Worm (Caenorhabditis elegans) whole organism, mixed stage, embryonic: ENCODE measurements around the gene fbxa-113.

Experiments
- M03D4.4 ChIP-seq: sonication (generic microtip); optimal IDR thresholded peaks from 2 replicates; lab custom pipeline; 2017; ENCODE audit warnings: mild to moderate bottlenecking, missing genetic modification characterization, missing compliant biosample characterization
- blmp-1 ChIP-seq: fragments of 150-350 bp; optimal IDR thresholded peaks from 2 replicates; lab custom pipeline; 2014; ENCODE audit warnings: missing biosample characterization, missing genetic modification characterization
- ceh-39 ChIP-seq: fragments of 150-350 bp; optimal IDR thresholded peaks from 2 replicates; lab custom pipeline; 2014; ENCODE audit warnings: missing biosample characterization, missing genetic modification characterization
- ceh-43 ChIP-seq: fragments of 200-800 bp; sonication (Bioruptor generic); optimal IDR thresholded peaks from 2 replicates; lab custom pipeline; 2018; ENCODE audit warnings: mild to moderate bottlenecking, missing genetic modification characterization, moderate library complexity, missing compliant biosample characterization
- ces-1 ChIP-seq: fragments of 150-350 bp; optimal IDR thresholded peaks from 2 replicates; lab custom pipeline; 2014; ENCODE audit warnings: missing biosample characterization, missing genetic modification reagents, missing genetic modification characterization
- cnd-1 ChIP-seq: fragments of 200-800 bp; sonication (Bioruptor generic); optimal IDR thresholded peaks from 2 replicates; lab custom pipeline; 2018; ENCODE audit warnings: mild to moderate bottlenecking, missing genetic modification characterization, missing compliant biosample characterization
- drap-1 ChIP-seq: fragments of 200-800 bp; sonication (Bioruptor generic); optimal IDR thresholded peaks from 3 replicates; lab custom pipeline; 2018; ENCODE audit warnings: mild to moderate bottlenecking, missing genetic modification characterization, missing compliant biosample characterization
- elt-3 ChIP-seq: fragments of 150-350 bp; optimal IDR thresholded peaks from 2 replicates; lab custom pipeline; 2014; ENCODE audit warnings: missing biosample characterization, missing genetic modification characterization
- flh-1 ChIP-seq: fragments of 200-800 bp; sonication (Bioruptor generic); optimal IDR thresholded peaks from 2 replicates; lab custom pipeline; 2018; ENCODE audit warnings: mild to moderate bottlenecking, missing genetic modification characterization, moderate library complexity, missing compliant biosample characterization
- ham-2 ChIP-seq: fragments of 200-800 bp; sonication (Bioruptor generic); optimal IDR thresholded peaks from 2 replicates; lab custom pipeline; 2018; ENCODE audit warnings: mild to moderate bottlenecking, missing genetic modification characterization, missing compliant biosample characterization
- hlh-1 ChIP-seq: fragments of 150-350 bp; optimal IDR thresholded peaks from 2 replicates; lab custom pipeline; 2014; ENCODE audit warnings: missing biosample characterization, missing genetic modification reagents, missing genetic modification characterization
- lin-13 ChIP-seq: fragments of 150-350 bp; optimal IDR thresholded peaks from 2 replicates; lab custom pipeline; 2014; ENCODE audit warnings: missing biosample characterization, missing genetic modification characterization
- lin-32 ChIP-seq: fragments of 200-800 bp; sonication (Bioruptor generic); optimal IDR thresholded peaks from 2 replicates; lab custom pipeline; 2018; ENCODE audit warnings: mild to moderate bottlenecking, missing genetic modification characterization, missing compliant biosample characterization
- lsy-2 ChIP-seq: fragments of 150-350 bp; optimal IDR thresholded peaks from 2 replicates; lab custom pipeline; 2014; ENCODE audit warnings: missing biosample characterization, missing genetic modification characterization
- mab-5 ChIP-seq: fragments of 150-350 bp; optimal IDR thresholded peaks from 2 replicates; lab custom pipeline; 2014; ENCODE audit warnings: missing biosample characterization, missing genetic modification characterization
- mep-1 ChIP-seq: fragments of 150-350 bp; optimal IDR thresholded peaks from 2 replicates; lab custom pipeline; 2017; ENCODE audit warnings: missing biosample characterization, missing genetic modification reagents, missing genetic modification characterization, inconsistent platforms
- mls-2 ChIP-seq: sonication (generic microtip); optimal IDR thresholded peaks from 2 replicates; lab custom pipeline; 2016; ENCODE audit warnings: mild to moderate bottlenecking, missing genetic modification characterization, moderate library complexity, missing compliant biosample characterization
- nhr-12 ChIP-seq: fragments of 150-350 bp; optimal IDR thresholded peaks from 2 replicates; lab custom pipeline; 2014; ENCODE audit warnings: missing biosample characterization, missing genetic modification characterization
- nhr-2 ChIP-seq: fragments of 150-350 bp; optimal IDR thresholded peaks from 2 replicates; lab custom pipeline; 2014; ENCODE audit warnings: missing biosample characterization, missing genetic modification characterization
- nhr-237 ChIP-seq: fragments of 150-350 bp; optimal IDR thresholded peaks from 2 replicates; lab custom pipeline; 2014; ENCODE audit warnings: missing biosample characterization, missing genetic modification characterization
- nhr-28 ChIP-seq: fragments of 150-350 bp; optimal IDR thresholded peaks from 2 replicates; lab custom pipeline; 2014; ENCODE audit warnings: missing biosample characterization, missing genetic modification characterization
- nhr-76 ChIP-seq: sonication (generic microtip); optimal IDR thresholded peaks from 2 replicates; lab custom pipeline; 2017; ENCODE audit warnings: missing biosample characterization, missing genetic modification characterization
- pha-4 ChIP-seq: fragments of 150-350 bp; optimal IDR thresholded peaks from 2 replicates; lab custom pipeline; 2018; ENCODE audit warnings: missing biosample characterization, missing genetic modification reagents, missing genetic modification characterization
- sem-2 ChIP-seq: fragments of 200-800 bp; sonication (Bioruptor generic); optimal IDR thresholded peaks from 2 replicates; lab custom pipeline; 2018; ENCODE audit warnings: mild to moderate bottlenecking, missing genetic modification characterization, missing compliant biosample characterization
- snpc-4 ChIP-seq: fragments of 150-350 bp; optimal IDR thresholded peaks from 2 replicates; lab custom pipeline; 2014; ENCODE audit warnings: missing biosample characterization, missing genetic modification characterization
- sptf-1 ChIP-seq: sonication (generic microtip); optimal IDR thresholded peaks from 2 replicates; lab custom pipeline; 2017; ENCODE audit warnings: mild to moderate bottlenecking, missing genetic modification characterization, moderate library complexity, missing compliant biosample characterization
- tbx-8 ChIP-seq: fragments of 200-800 bp; sonication (Bioruptor generic); optimal IDR thresholded peaks from 2 replicates; lab custom pipeline; 2018; ENCODE audit warnings: mild to moderate bottlenecking, missing genetic modification characterization, moderate library complexity, missing compliant biosample characterization
- unc-120 ChIP-seq: sonication (generic microtip); optimal IDR thresholded peaks from 2 replicates; lab custom pipeline; 2017; ENCODE audit warnings: missing genetic modification characterization, missing compliant biosample characterization; ENCODE audit not compliant: poor library complexity, severe bottlenecking
- unc-39 ChIP-seq: fragments of 150-350 bp; optimal IDR thresholded peaks from 2 replicates; lab custom pipeline; 2014; ENCODE audit warnings: missing biosample characterization, missing genetic modification characterization
- unc-62 ChIP-seq: fragments of 150-350 bp; optimal IDR thresholded peaks from 2 replicates; lab custom pipeline; 2014; ENCODE audit warnings: missing biosample characterization, missing genetic modification reagents, missing genetic modification characterization
- zip-8 ChIP-seq: fragments of 150-350 bp; optimal IDR thresholded peaks from 2 replicates; lab custom pipeline; 2014; ENCODE audit warnings: missing biosample characterization, missing genetic modification characterization
- ztf-11 ChIP-seq: fragments of 150-350 bp; optimal IDR thresholded peaks from 2 replicates; lab custom pipeline; 2014; ENCODE audit warnings: missing biosample characterization, missing genetic modification characterization

The fbxa-113 gene

DNA sequence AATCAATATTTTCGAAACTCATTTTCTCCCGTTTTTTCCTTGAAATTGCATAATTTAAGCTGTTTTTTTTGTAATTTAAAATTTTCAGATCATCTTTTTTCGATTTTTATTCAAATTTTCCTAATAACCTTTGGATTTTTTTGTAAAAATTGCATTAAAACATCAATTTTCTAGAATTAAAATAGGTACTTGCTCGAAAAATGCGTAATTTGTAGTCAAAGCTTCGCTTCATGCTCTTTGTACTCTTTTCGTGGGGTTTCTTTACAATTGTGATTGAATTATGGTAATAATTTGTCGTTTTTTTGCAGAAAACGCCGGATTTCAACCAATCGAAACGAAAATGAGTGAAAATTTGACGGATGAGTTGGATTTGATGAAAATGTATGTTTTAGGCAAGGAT lies 4.2 kb upstream of the fbxa-113 start, which contains the start of gene fog-2:
fog-2 (plus strand) TSS at position 301 of the 400 bp plus-strand sequence.
- TF ChIP-seq ces-1 (GFP tag; lab: Kevin White, UChicago) = no peak
- TF ChIP-seq unc-62 (GFP tag; lab: Kevin White, UChicago) = no peak
- TF ChIP-seq, all 35 proteins: peak for 0

DNA sequence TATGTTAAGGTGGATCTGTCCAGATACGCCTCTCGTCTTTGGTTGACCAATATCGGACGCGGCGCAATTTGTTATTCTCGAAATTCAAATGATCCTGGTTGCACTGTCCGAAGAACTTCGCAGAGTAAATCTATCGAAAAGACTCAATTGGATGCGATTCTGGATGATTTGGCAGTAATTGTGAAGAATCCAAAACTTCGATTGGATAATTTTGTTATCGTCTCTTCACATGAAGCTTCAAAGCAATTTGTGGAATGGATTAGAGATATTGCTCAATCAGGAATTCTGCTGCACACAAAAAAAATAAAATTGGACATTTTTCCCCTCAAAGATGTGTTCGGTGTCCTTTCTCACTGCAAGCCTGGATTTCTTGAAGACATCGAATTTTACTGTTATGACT lies 3.5 kb upstream of the fbxa-113 start:
- TF ChIP-seq lin-32 = no peak
- TF ChIP-seq elt-3 (tag; lab: Kevin White, UChicago) = no peak
- no peak for TF ChIP-seq drap-1 (GFP tag; lab: Kevin White, UChicago)
- no peak for TF ChIP-seq unc-62 (GFP tag; lab: Kevin White, UChicago)
- TF ChIP-seq lsy-2 (tag; lab: Kevin White, UChicago) = no peak
- no peak for TF ChIP-seq nhr-12 (tag; lab: Kevin White, UChicago)
- TF ChIP-seq unc-120 (tag; lab: Kevin White, UChicago) = no peak
- TF ChIP-seq blmp-1 = no peak
- TF ChIP-seq tbx-8 = no peak
- TF ChIP-seq ceh-43 (GFP tag; lab: Kevin White, UChicago) = no peak

DNA sequence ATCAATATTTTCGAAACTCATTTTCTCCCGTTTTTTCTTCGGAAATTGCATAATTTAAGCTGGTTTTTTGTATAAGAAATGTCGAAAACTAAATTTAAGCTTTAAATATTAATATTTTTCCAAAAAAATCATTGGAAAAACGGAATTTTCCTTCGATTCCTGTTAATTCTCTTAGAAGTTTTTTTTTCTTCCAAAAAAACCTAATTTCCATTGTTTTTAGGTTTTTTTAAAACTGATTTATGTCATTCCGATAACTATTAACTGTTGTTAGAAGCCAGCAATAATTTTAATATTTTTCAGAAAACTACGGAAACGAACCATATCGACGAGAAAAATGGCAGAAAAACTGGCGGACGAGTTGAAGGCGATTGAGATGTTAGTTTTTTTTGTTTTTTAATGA lies 1.9 kb upstream of the fbxa-113 start, which contains the start of gene fbxa-114:
fbxa-114 (plus strand) TSS at position 301 of the 400 bp plus-strand sequence.
- TF ChIP-seq hlh-1 (tag; lab: Kevin White, UChicago) (no peak), lsy-2 (tag; lab: Kevin White, UChicago) (peak; percentile 6)

DNA sequence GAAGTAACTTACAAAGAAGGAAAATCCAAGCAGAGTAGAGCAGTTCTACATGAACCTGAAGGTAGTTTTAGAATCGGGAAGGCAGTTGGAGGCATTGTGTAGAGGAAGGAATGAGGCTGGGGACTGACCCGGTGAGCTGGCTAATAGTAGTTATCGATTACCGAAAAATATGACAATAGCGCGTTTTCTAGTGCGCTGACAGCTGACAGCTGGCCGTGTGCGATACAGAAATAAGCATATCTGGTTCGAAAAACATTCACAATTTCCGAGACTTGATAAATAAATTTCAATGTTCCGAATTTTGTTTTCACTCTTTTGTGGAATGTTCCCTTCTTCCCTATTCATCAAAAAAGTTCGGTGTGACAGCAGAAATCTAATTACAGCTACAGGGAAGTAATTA lies 2.9 kb downstream of the fbxa-113 start, which contains the start of the genes fbxb-59 and srbc-34:
fbxb-59 (minus strand) TSS at position 101 of the 400 bp plus-strand sequence.
srbc-34 (plus strand) TSS at position 233 of the 400 bp plus-strand sequence.
- TF ChIP-seq drap-1 (GFP tag; lab: Kevin White, UChicago) (no peak), tbx-8 (no peak), ztf-11 (tag; lab: Kevin White, UChicago) (no peak), nhr-2 (no peak), ham-2 (GFP tag; lab: Kevin White, UChicago) (no peak), lin-13 (tag; lab: Kevin White, UChicago) (no peak), sem-2 (GFP tag; lab: Kevin White, UChicago) (no peak), mls-2 (tag; lab: Kevin White, UChicago) (no peak)

DNA sequence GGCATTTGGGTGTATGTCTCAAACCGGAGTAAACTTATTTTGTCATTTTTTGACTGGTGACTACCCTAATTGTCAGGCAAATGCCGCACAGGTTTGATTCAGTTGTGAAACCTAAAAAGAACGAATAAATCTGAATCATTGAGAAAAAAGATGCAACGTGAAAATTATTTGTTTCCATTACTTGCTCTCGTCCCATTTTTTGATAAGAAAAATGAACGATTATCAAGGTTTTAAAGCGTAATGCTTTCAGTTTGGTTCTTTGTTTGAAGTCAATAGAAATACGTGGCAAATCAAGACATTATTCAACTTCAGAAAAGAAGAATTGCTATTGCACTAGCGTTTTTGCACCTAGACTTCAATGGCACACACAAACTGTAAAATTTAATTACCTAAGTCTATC lies 9.4 kb downstream of the fbxa-113 start, which contains the start of gene Y113G7B.12:
Y113G7B.12 (minus strand) TSS at position 101 of the 400 bp plus-strand sequence.
- TF ChIP-seq ham-2 (GFP tag; lab: Kevin White, UChicago) (no peak), sptf-1 (tag; lab: Kevin White, UChicago) (no peak), hlh-1 (tag; lab: Kevin White, UChicago) (no peak), drap-1 (GFP tag; lab: Kevin White, UChicago) (no peak), elt-3 (tag; lab: Kevin White, UChicago) (no peak), snpc-4 (no peak), flh-1 (no peak), pha-4 (tag; lab: Kevin White, UChicago) (no peak), cnd-1 (tag; lab: Kevin White, UChicago) (no peak), blmp-1 (no peak), ztf-11 (tag; lab: Kevin White, UChicago) (no peak), unc-39 (tag; lab: Kevin White, UChicago) (no peak), nhr-2 (no peak), ceh-39 (no peak), lin-13 (tag; lab: Kevin White, UChicago) (no peak), zip-8 (no peak), M03D4.4 (tag; lab: Kevin White, UChicago) (no peak), nhr-28 (no peak), mab-5 (no peak), nhr-76 (no peak)

DNA sequence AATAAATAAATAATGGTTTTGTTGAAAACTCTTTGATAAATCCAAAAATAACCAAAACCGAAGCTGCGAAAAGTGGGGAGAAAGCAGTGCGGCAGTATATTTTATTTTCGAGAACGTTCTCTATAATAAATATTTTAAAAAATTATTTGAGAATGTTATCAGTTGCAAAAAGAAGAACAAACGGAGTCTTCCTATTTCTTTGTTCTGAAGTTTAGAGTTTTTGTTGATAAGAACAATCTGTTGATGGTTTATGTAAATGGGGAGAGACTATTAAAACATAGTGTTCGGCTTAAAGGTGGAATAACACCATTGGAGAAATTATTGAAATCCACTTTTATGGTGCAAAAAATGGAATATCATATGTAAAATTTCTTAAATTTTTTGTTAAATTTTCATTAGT lies 9.9 kb downstream of the fbxa-113 start:
- TF ChIP-seq sem-2 (GFP tag; lab: Kevin White, UChicago) (no peak), tbx-8 (no peak), unc-62 (GFP tag; lab: Kevin White, UChicago) (no peak), mab-5 (no peak), drap-1 (GFP tag; lab: Kevin White, UChicago) (no peak), mep-1 (tag; lab: Kevin White, UChicago) (no peak), cnd-1 (tag; lab: Kevin White, UChicago) (no peak), elt-3 (tag; lab: Kevin White, UChicago) (no peak), zip-8 (no peak), lin-32 (no peak), lin-13 (tag; lab: Kevin White, UChicago) (no peak), flh-1 (no peak), unc-120 (tag; lab: Kevin White, UChicago) (no peak), nhr-237 (no peak), blmp-1 (no peak), sptf-1 (tag; lab: Kevin White, UChicago) (no peak), lsy-2 (tag; lab: Kevin White, UChicago) (no peak)
